Worm (Caenorhabditis elegans) whole organism, midembryonic: ENCODE data around the gene ugt-9.

ENCODE experiments used
- flt-1 ChIP-seq: fragments of 200-800 bp; sonication (Bioruptor generic); IDR thresholded peaks from 2 replicates; pipeline ENCODE4 v1.3.6; 2022; ENCODE audit warnings: missing genetic modification characterization, missing compliant biosample characterization
- med-1 ChIP-seq: sonication (generic microtip); optimal IDR thresholded peaks from 2 replicates; lab custom pipeline; 2017; ENCODE audit warnings: missing genetic modification characterization, mild to moderate bottlenecking, missing compliant biosample characterization, antibody characterized with exemption, missing genetic modification reagents; ENCODE audit not compliant: insufficient read depth
- ref-1 ChIP-seq: fragments of 200-800 bp; sonication (Bioruptor generic); conservative IDR thresholded peaks from 2 replicates; pipeline ENCODE4 v1.3.6; 2022; ENCODE audit warnings: missing genetic modification reagents, missing genetic modification characterization, missing compliant biosample characterization
- tab-1 ChIP-seq: fragments of 200-800 bp; sonication (Bioruptor generic); IDR thresholded peaks from 2 replicates; pipeline ENCODE4 v1.3.6; 2022; ENCODE audit warnings: missing genetic modification characterization, missing compliant biosample characterization
- ztf-29 ChIP-seq: fragments of 200-800 bp; sonication (Bioruptor generic); IDR thresholded peaks from 2 replicates; pipeline ENCODE4 v1.3.6; 2022; ENCODE audit warnings: missing genetic modification reagents, missing genetic modification characterization, missing compliant biosample characterization

ce11 chrV:4901074-4901473 lies 5.2 kb downstream of the ugt-9 start, which contains the start of gene ugt-67:
- TF ChIP-seq med-1 (GFP tag; lab: Kevin White, UChicago) = no peak
- TF ChIP-seq tab-1 (GFP tag; lab: Robert Waterston, UW) = no peak
- TF ChIP-seq ztf-29 (GFP tag; lab: Robert Waterston, UW) = no peak
- TF ChIP-seq flt-1 = no peak
- TF ChIP-seq ref-1 (GFP tag; lab: Robert Waterston, UW) = no peak
